Worm (Caenorhabditis elegans) whole organism, mixed stage, embryonic: Measurements from ENCODE around the gene D1025.1.

ENCODE experiments used
- M03D4.4 ChIP-seq: sonication (generic microtip); optimal IDR thresholded peaks from 2 replicates; lab custom pipeline; 2017; ENCODE audit warnings: mild to moderate bottlenecking, missing genetic modification characterization, missing compliant biosample characterization
- ceh-39 ChIP-seq: fragments of 150-350 bp; optimal IDR thresholded peaks from 2 replicates; lab custom pipeline; 2014; ENCODE audit warnings: missing biosample characterization, missing genetic modification characterization
- ceh-43 ChIP-seq: fragments of 200-800 bp; sonication (Bioruptor generic); optimal IDR thresholded peaks from 2 replicates; lab custom pipeline; 2018; ENCODE audit warnings: mild to moderate bottlenecking, missing genetic modification characterization, moderate library complexity, missing compliant biosample characterization
- ces-1 ChIP-seq: fragments of 150-350 bp; optimal IDR thresholded peaks from 2 replicates; lab custom pipeline; 2014; ENCODE audit warnings: missing biosample characterization, missing genetic modification reagents, missing genetic modification characterization
- cnd-1 ChIP-seq: fragments of 200-800 bp; sonication (Bioruptor generic); optimal IDR thresholded peaks from 2 replicates; lab custom pipeline; 2018; ENCODE audit warnings: mild to moderate bottlenecking, missing genetic modification characterization, missing compliant biosample characterization
- ham-2 ChIP-seq: fragments of 200-800 bp; sonication (Bioruptor generic); optimal IDR thresholded peaks from 2 replicates; lab custom pipeline; 2018; ENCODE audit warnings: mild to moderate bottlenecking, missing genetic modification characterization, missing compliant biosample characterization
- lin-13 ChIP-seq: fragments of 150-350 bp; optimal IDR thresholded peaks from 2 replicates; lab custom pipeline; 2014; ENCODE audit warnings: missing biosample characterization, missing genetic modification characterization
- nhr-12 ChIP-seq: fragments of 150-350 bp; optimal IDR thresholded peaks from 2 replicates; lab custom pipeline; 2014; ENCODE audit warnings: missing biosample characterization, missing genetic modification characterization
- nhr-237 ChIP-seq: fragments of 150-350 bp; optimal IDR thresholded peaks from 2 replicates; lab custom pipeline; 2014; ENCODE audit warnings: missing biosample characterization, missing genetic modification characterization
- pha-4 ChIP-seq: fragments of 150-350 bp; optimal IDR thresholded peaks from 2 replicates; lab custom pipeline; 2018; ENCODE audit warnings: missing biosample characterization, missing genetic modification reagents, missing genetic modification characterization
- sptf-1 ChIP-seq: sonication (generic microtip); optimal IDR thresholded peaks from 2 replicates; lab custom pipeline; 2017; ENCODE audit warnings: mild to moderate bottlenecking, missing genetic modification characterization, moderate library complexity, missing compliant biosample characterization
- unc-62 ChIP-seq: fragments of 150-350 bp; optimal IDR thresholded peaks from 2 replicates; lab custom pipeline; 2014; ENCODE audit warnings: missing biosample characterization, missing genetic modification reagents, missing genetic modification characterization
- ztf-11 ChIP-seq: fragments of 150-350 bp; optimal IDR thresholded peaks from 2 replicates; lab custom pipeline; 2014; ENCODE audit warnings: missing biosample characterization, missing genetic modification characterization

ce11 chrX:14537625-14538024 lies 17.1 kb downstream of the D1025.1 start:
- TF ChIP-seq sptf-1 (tag; lab: Kevin White, UChicago) (no peak), cnd-1 (tag; lab: Kevin White, UChicago) (no peak), ceh-39 (tag; lab: Kevin White, UChicago) (no peak), ceh-43 (GFP tag; lab: Kevin White, UChicago) (no peak), lin-13 (tag; lab: Kevin White, UChicago) (no peak), M03D4.4 (tag; lab: Kevin White, UChicago) (no peak), ham-2 (no peak), nhr-237 (tag; lab: Kevin White, UChicago) (no peak), pha-4 (no peak), unc-62 (GFP tag; lab: Kevin White, UChicago) (no peak), ces-1 (no peak), nhr-12 (no peak), ztf-11 (no peak)
